Fruit fly (Drosophila melanogaster) whole organism, embryonic: Measurements from ENCODE around the gene CG6689.

Source experiments
- Awh ChIP-seq: fragments of 200-800 bp; sonication (Bioruptor generic); IDR thresholded peaks from 2 replicates; pipeline ENCODE4, ENCODE4 v1.3.6; 2022; ENCODE audit warnings: missing biosample characterization, missing genetic modification characterization
- BtbVII ChIP-seq: fragments of 200-800 bp; sonication (Bioruptor generic); optimal IDR thresholded peaks from 3 replicates; lab custom pipeline; 2017; ENCODE audit warnings: missing biosample characterization, mild to moderate bottlenecking, missing genetic modification characterization
- CG11093 ChIP-seq: fragments of 200-800 bp; sonication (Bioruptor generic); IDR thresholded peaks from 3 replicates; pipeline ENCODE4 v1.3.6; 2022; ENCODE audit warnings: missing biosample characterization, missing genetic modification characterization
- CG11560 ChIP-seq: fragments of 200-800 bp; sonication (Bioruptor generic); IDR thresholded peaks from 3 replicates; pipeline ENCODE4 v1.3.6; 2022; ENCODE audit warnings: missing biosample characterization, missing genetic modification characterization
- CG12299 ChIP-seq: fragments of 200-800 bp; sonication (Bioruptor generic); optimal IDR thresholded peaks from 2 replicates; lab custom pipeline; 2018; ENCODE audit warnings: missing biosample characterization, mild to moderate bottlenecking, missing genetic modification characterization
- CG12659 ChIP-seq: fragments of 200-800 bp; sonication (Bioruptor generic); optimal IDR thresholded peaks from 3 replicates; lab custom pipeline; 2017; ENCODE audit warnings: mild to moderate bottlenecking, missing biosample characterization, missing genetic modification reagents, missing genetic modification characterization
- CG13296 ChIP-seq: fragments of 200-800 bp; sonication (Bioruptor generic); optimal IDR thresholded peaks from 3 replicates; lab custom pipeline; 2018; ENCODE audit warnings: missing biosample characterization, mild to moderate bottlenecking, missing genetic modification characterization
- CG13424 ChIP-seq: fragments of 200-800 bp; sonication (Bioruptor generic); optimal IDR thresholded peaks from 2 replicates; lab custom pipeline; 2019; ENCODE audit warnings: missing biosample characterization, mild to moderate bottlenecking, missing genetic modification characterization, moderate library complexity
- CG15514 ChIP-seq: fragments of 200-800 bp; sonication (Bioruptor generic); optimal IDR thresholded peaks from 3 replicates; lab custom pipeline; 2017; ENCODE audit warnings: missing biosample characterization, missing genetic modification characterization, mild to moderate bottlenecking, moderate library complexity, missing genetic modification reagents
- CG15601 ChIP-seq: fragments of 200-800 bp; sonication (Bioruptor generic); optimal IDR thresholded peaks from 3 replicates; lab custom pipeline; 2019; ENCODE audit warnings: missing biosample characterization, mild to moderate bottlenecking, missing genetic modification characterization, moderate library complexity
- CG1647 ChIP-seq: fragments of 200-800 bp; sonication (Bioruptor generic); optimal IDR thresholded peaks from 3 replicates; lab custom pipeline; 2016; ENCODE audit warnings: missing biosample characterization, missing genetic modification characterization
- CG17361 ChIP-seq: fragments of 200-800 bp; sonication (Bioruptor generic); IDR thresholded peaks from 3 replicates; pipeline ENCODE4 v1.3.6; 2022; ENCODE audit warnings: missing biosample characterization, missing genetic modification characterization
- CG32532 ChIP-seq: fragments of 200-800 bp; sonication (Bioruptor generic); IDR thresholded peaks from 2 replicates; pipeline ENCODE4 v1.3.6; 2022; ENCODE audit warnings: missing biosample characterization, missing genetic modification characterization
- CG7271 ChIP-seq: fragments of 200-800 bp; sonication (Bioruptor generic); optimal IDR thresholded peaks from 2 replicates; lab custom pipeline; 2018; ENCODE audit warnings: missing biosample characterization, mild to moderate bottlenecking, missing genetic modification characterization, moderate library complexity
- CG9876 ChIP-seq: fragments of 200-800 bp; sonication (Bioruptor generic); optimal IDR thresholded peaks from 2 replicates; lab custom pipeline; 2016; ENCODE audit warnings: missing biosample characterization, missing genetic modification characterization
- Dll ChIP-seq: fragments of 200-800 bp; sonication (Bioruptor generic); IDR thresholded peaks from 4 replicates; pipeline ENCODE4 v1.3.6; 2022; ENCODE audit warnings: missing biosample characterization, missing genetic modification characterization; ENCODE audit not compliant: partially characterized antibody
- Doc3 ChIP-seq: fragments of 200-800 bp; sonication (Bioruptor generic); IDR thresholded peaks from 3 replicates; pipeline ENCODE4 v1.3.6; 2022; ENCODE audit warnings: missing biosample characterization, missing genetic modification characterization; ENCODE audit not compliant: partially characterized antibody
- Ets65A ChIP-seq: fragments of 200-800 bp; sonication (Bioruptor generic); peaks from one replicate; lab custom pipeline; 2016; ENCODE audit warnings: missing biosample characterization, missing genetic modification characterization
- Hr51 ChIP-seq, 2 experiments: fragments of 200-800 bp; sonication (Bioruptor generic); optimal IDR thresholded peaks; 2 replicates in 1 of 2; 3 replicates in 1 of 2; lab custom pipeline; 2016 to 2018; ENCODE audit warnings: missing biosample characterization in 2 of 2, missing genetic modification characterization in 2 of 2, mild to moderate bottlenecking in 1 of 2, moderate library complexity in 1 of 2
- Lpt ChIP-seq: fragments of >200 bp; optimal IDR thresholded peaks from 2 replicates; lab custom pipeline; 2018; ENCODE audit warnings: missing biosample characterization, missing genetic modification characterization
- Med ChIP-seq: fragments of 200-800 bp; sonication (Bioruptor generic); peaks from one replicate; lab custom pipeline; 2016; ENCODE audit warnings: missing biosample characterization, missing genetic modification characterization, mild to moderate bottlenecking, inconsistent platforms, moderate library complexity
- Ravus ChIP-seq: fragments of 200-800 bp; sonication (Bioruptor generic); IDR thresholded peaks from 2 replicates; pipeline ENCODE4 v1.3.6; 2022; ENCODE audit warnings: missing biosample characterization, missing genetic modification characterization
- Rx ChIP-seq: fragments of 200-800 bp; sonication (Bioruptor generic); IDR thresholded peaks from 2 replicates; pipeline ENCODE4 v1.3.6; 2022; ENCODE audit warnings: missing biosample characterization, missing genetic modification characterization
- Sox102F ChIP-seq: fragments of 200-800 bp; sonication (Bioruptor generic); optimal IDR thresholded peaks from 2 replicates; lab custom pipeline; 2018; ENCODE audit warnings: missing biosample characterization, mild to moderate bottlenecking, missing genetic modification characterization, moderate library complexity
- ac ChIP-seq: fragments of 200-800 bp; sonication (Bioruptor generic); optimal IDR thresholded peaks from 3 replicates; lab custom pipeline; 2017; ENCODE audit warnings: missing biosample characterization, mild to moderate bottlenecking, missing genetic modification characterization
- ato ChIP-seq: fragments of 200-800 bp; sonication (Bioruptor generic); IDR thresholded peaks from 2 replicates; pipeline ENCODE4 v1.3.6; 2022; ENCODE audit warnings: missing biosample characterization, missing genetic modification characterization; ENCODE audit not compliant: partially characterized antibody
- bab2 ChIP-seq: fragments of 200-800 bp; sonication (Bioruptor generic); optimal IDR thresholded peaks from 2 replicates; lab custom pipeline; 2016; ENCODE audit warnings: missing biosample characterization, missing genetic modification characterization
- br ChIP-seq: fragments of >200 bp; optimal IDR thresholded peaks from 2 replicates; lab custom pipeline; 2017
- bsh ChIP-seq, 2 experiments: fragments of 200-800 bp; sonication (Bioruptor generic); optimal IDR thresholded peaks; 2 replicates each; lab custom pipeline; 2017 to 2018; ENCODE audit warnings: mild to moderate bottlenecking in 2 of 2, missing biosample characterization in 2 of 2, missing genetic modification characterization in 2 of 2, moderate library complexity in 1 of 2
- chm ChIP-seq: fragments of 200-800 bp; sonication (Bioruptor generic); IDR thresholded peaks from 2 replicates; pipeline ENCODE4 v1.3.6; 2022; ENCODE audit warnings: missing biosample characterization, missing genetic modification characterization
- crol ChIP-seq: fragments of 200-800 bp; sonication (Bioruptor generic); IDR thresholded peaks from 2 replicates; pipeline ENCODE4 v1.3.6; 2022; ENCODE audit warnings: missing biosample characterization, missing genetic modification characterization
- dmrt99B ChIP-seq: fragments of 200-800 bp; sonication (Bioruptor generic); optimal IDR thresholded peaks from 2 replicates; lab custom pipeline; 2018; ENCODE audit warnings: missing biosample characterization, mild to moderate bottlenecking, missing genetic modification characterization, moderate library complexity
- eve ChIP-seq, 2 experiments: fragments of >200 bp; optimal IDR thresholded peaks; 2 replicates each; lab custom pipeline; 2017; ENCODE audit warnings: missing biosample characterization in 2 of 2, missing genetic modification characterization in 2 of 2
- grn ChIP-seq: fragments of 200-800 bp; sonication (Bioruptor generic); optimal IDR thresholded peaks from 3 replicates; lab custom pipeline; 2017; ENCODE audit warnings: missing biosample characterization, missing genetic modification characterization
- inv ChIP-seq: fragments of 200-800 bp; sonication (Bioruptor generic); IDR thresholded peaks from 2 replicates; pipeline ENCODE4 v1.3.6; 2022; ENCODE audit warnings: missing biosample characterization, missing genetic modification characterization; ENCODE audit not compliant: partially characterized antibody
- lab ChIP-seq: fragments of 200-800 bp; sonication (Bioruptor generic); optimal IDR thresholded peaks from 3 replicates; lab custom pipeline; 2017; ENCODE audit warnings: missing biosample characterization, missing genetic modification characterization, mild to moderate bottlenecking, moderate library complexity, missing genetic modification reagents
- lbe ChIP-seq: fragments of 200-800 bp; sonication (Bioruptor generic); optimal IDR thresholded peaks from 2 replicates; lab custom pipeline; 2016; ENCODE audit warnings: missing biosample characterization, mild to moderate bottlenecking, missing genetic modification characterization
- oc ChIP-seq: fragments of 200-800 bp; sonication (Bioruptor generic); optimal IDR thresholded peaks from 2 replicates; lab custom pipeline; 2018; ENCODE audit warnings: missing biosample characterization, mild to moderate bottlenecking, missing genetic modification characterization, moderate library complexity
- pho ChIP-seq: fragments of 200-800 bp; sonication (Bioruptor generic); optimal IDR thresholded peaks from 2 replicates; lab custom pipeline; 2016; ENCODE audit warnings: missing biosample characterization, missing genetic modification characterization
- pzg ChIP-seq: fragments of 200-800 bp; sonication (Bioruptor generic); optimal IDR thresholded peaks from 3 replicates; lab custom pipeline; 2018; ENCODE audit warnings: missing biosample characterization, mild to moderate bottlenecking, missing genetic modification characterization, moderate library complexity
- run ChIP-seq: fragments of 200-800 bp; sonication (Bioruptor generic); optimal IDR thresholded peaks from 3 replicates; lab custom pipeline; 2018; ENCODE audit warnings: missing biosample characterization, mild to moderate bottlenecking, missing genetic modification characterization
- sens ChIP-seq: fragments of 200-800 bp; sonication (Bioruptor generic); peaks from one replicate; lab custom pipeline; 2016; ENCODE audit warnings: missing biosample characterization, missing genetic modification characterization
- slou ChIP-seq: fragments of 200-800 bp; sonication (Bioruptor generic); optimal IDR thresholded peaks from 3 replicates; lab custom pipeline; 2016; ENCODE audit warnings: missing biosample characterization, missing genetic modification characterization
- tap ChIP-seq: fragments of 200-800 bp; optimal IDR thresholded peaks from 3 replicates; lab custom pipeline; 2019; ENCODE audit warnings: missing biosample characterization, mild to moderate bottlenecking, missing genetic modification characterization, moderate library complexity
- trh ChIP-seq: fragments of 200-800 bp; sonication (Bioruptor generic); optimal IDR thresholded peaks from 2 replicates; lab custom pipeline; 2016; ENCODE audit warnings: missing biosample characterization, missing genetic modification characterization
- ttk ChIP-seq: fragments of 200-800 bp; sonication (Bioruptor generic); IDR thresholded peaks from 2 replicates; pipeline ENCODE4 v2.1.2; 2022; ENCODE audit warnings: missing biosample characterization, missing genetic modification characterization
- wek ChIP-seq: fragments of 200-800 bp; sonication (Bioruptor generic); optimal IDR thresholded peaks from 3 replicates; lab custom pipeline; 2018; ENCODE audit warnings: missing biosample characterization, mild to moderate bottlenecking, missing genetic modification characterization, moderate library complexity

Gene CG6689

DNA sequence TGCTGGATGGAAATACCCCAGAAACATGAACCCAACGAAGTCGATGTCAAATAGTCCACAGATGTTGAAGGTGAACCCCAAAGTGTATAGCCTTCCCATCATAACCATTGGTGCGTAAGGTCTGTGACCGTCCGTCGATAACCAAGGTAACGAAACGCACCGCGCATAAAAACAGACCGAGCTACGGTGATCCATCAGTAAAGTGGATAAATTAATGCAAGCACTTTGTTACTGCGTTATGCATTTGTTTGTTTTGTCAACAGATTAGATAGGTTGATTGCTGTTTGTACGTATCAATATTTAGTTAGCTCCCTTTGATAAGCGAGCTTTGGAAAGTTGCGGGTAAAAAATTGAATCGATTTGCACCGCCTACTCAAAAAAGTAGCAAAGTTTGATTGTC is 41.6 kb downstream of the CG6689 start (continued):
- TF ChIP-seq CG17361 (GFP tag; lab: Robert Waterston, UW) (no peak), crol (no peak), slou (GFP tag; lab: Kevin White, UChicago) (no peak), Dll (GFP tag; lab: Robert Waterston, UW) (no peak), CG32532 (GFP tag; lab: Robert Waterston, UW) (no peak), BtbVII (GFP tag; lab: Kevin White, UChicago) (peak; percentile 40), oc (no peak), inv (GFP tag; lab: Robert Waterston, UW) (no peak), bsh (GFP tag; optimal IDR thresholded peaks at IDR 0.05; lab: Kevin White, UChicago) (no peak), ttk (GFP tag; lab: Robert Waterston, UW) (no peak), tap (tag; lab: Kevin White, UChicago) (peak; percentile 11), grn (no peak), pzg (GFP tag; lab: Kevin White, UChicago) (no peak), wek (GFP tag; lab: Kevin White, UChicago) (peak; percentile 49), ac (no peak), Lpt (GFP tag; lab: Kevin White, UChicago) (no peak), CG15601 (peak; percentile 11), run (tag; lab: Kevin White, UChicago) (no peak), lbe (GFP tag; lab: Kevin White, UChicago) (no peak), Awh (no peak), CG13296 (peak; percentile 15), ato (GFP tag; lab: Robert Waterston, UW) (no peak), trh (GFP tag; lab: Kevin White, UChicago) (no peak), CG12659 (GFP tag; lab: Kevin White, UChicago) (no peak), CG12299 (tag; lab: Kevin White, UChicago) (no peak), pho (GFP tag; lab: Kevin White, UChicago) (no peak), bab2 (GFP tag; lab: Kevin White, UChicago) (no peak), CG7271 (tag; lab: Kevin White, UChicago) (no peak), CG13424 (tag; lab: Kevin White, UChicago) (peak; percentile 7), br (lab: Kevin White, UChicago) (no peak), CG9876 (GFP tag; lab: Kevin White, UChicago) (no peak), eve (GFP tag; optimal IDR thresholded peaks at IDR 0.05; lab: Kevin White, UChicago) (no peak), Sox102F (peak; percentile 5), chm (GFP tag; lab: Robert Waterston, UW) (no peak), Ets65A (no peak), sens (GFP tag; lab: Kevin White, UChicago) (peak; percentile 60), Med (peak; percentile 70), Ravus (no peak), lab (peak; percentile 72), Hr51 (GFP tag; optimal IDR thresholded peaks at IDR 0.05; lab: Kevin White, UChicago) (peak in 1 of 2 experiments; percentile 14), CG15514 (peak; percentile 21), dmrt99B (peak; percentile 13), CG1647 (GFP tag; lab: Kevin White, UChicago) (no peak), CG11560 (tag; lab: Robert Waterston, UW) (no peak), Rx (GFP tag; lab: Robert Waterston, UW) (no peak), CG11093 (GFP tag; lab: Robert Waterston, UW) (no peak), Doc3 (GFP tag; lab: Robert Waterston, UW) (no peak)
